Fruit fly (Drosophila melanogaster) whole organism, embryonic: ENCODE data around the gene SKIP.

Experiments
- CG2678 ChIP-seq: fragments of 200-800 bp; sonication (Bioruptor generic); optimal IDR thresholded peaks from 3 replicates; lab custom pipeline; 2019; ENCODE audit warnings: missing biosample characterization, mild to moderate bottlenecking, missing genetic modification characterization, moderate library complexity
- CG30403 ChIP-seq: fragments of 200-800 bp; sonication (Bioruptor generic); optimal IDR thresholded peaks from 3 replicates; lab custom pipeline; 2016; ENCODE audit warnings: missing biosample characterization, missing genetic modification characterization
- CG9932 ChIP-seq: fragments of 200-800 bp; sonication (Bioruptor generic); IDR thresholded peaks from 2 replicates; pipeline ENCODE4 v1.3.6; 2022; ENCODE audit warnings: missing biosample characterization, missing genetic modification characterization
- gcm ChIP-seq: fragments of 200-800 bp; sonication (Bioruptor generic); optimal IDR thresholded peaks from 2 replicates; lab custom pipeline; 2019; ENCODE audit warnings: missing biosample characterization, mild to moderate bottlenecking, missing genetic modification characterization, moderate library complexity
- scrt ChIP-seq: fragments of 200-800 bp; sonication (Bioruptor generic); optimal IDR thresholded peaks from 2 replicates; lab custom pipeline; 2018; ENCODE audit warnings: missing biosample characterization, mild to moderate bottlenecking, missing genetic modification characterization, moderate library complexity

dm6 chr3R:22139113-22139512 is 5.5 kb downstream of the SKIP start:
- TF ChIP-seq CG30403 (GFP tag; lab: Kevin White, UChicago) (peak; percentile 65), CG2678 (tag; lab: Kevin White, UChicago) (peak; percentile 55), CG9932 (no peak; the same call in 1 of the 2 replicates), gcm (GFP tag; lab: Kevin White, UChicago) (peak; percentile 45), scrt (GFP tag; lab: Kevin White, UChicago) (no peak)
